Worm (Caenorhabditis elegans) whole organism, late embryonic: ENCODE measurements around the gene T25G12.3.

Experiments used
- K09A11.1 ChIP-seq: sonication (generic microtip); optimal IDR thresholded peaks from 2 replicates; lab custom pipeline; 2017; ENCODE audit warnings: antibody characterized with exemption, mild to moderate bottlenecking, missing genetic modification characterization, missing compliant biosample characterization; ENCODE audit not compliant: insufficient read depth
- ama-1 ChIP-seq: fragments of 150-350 bp; optimal IDR thresholded peaks from 2 replicates; lab custom pipeline; 2014
- dve-1 ChIP-seq: sonication (generic microtip); optimal IDR thresholded peaks from 2 replicates; lab custom pipeline; 2017; ENCODE audit warnings: antibody characterized with exemption, mild to moderate bottlenecking, missing genetic modification characterization, missing compliant biosample characterization
- elt-2 ChIP-seq: sonication (generic microtip); optimal IDR thresholded peaks from 2 replicates; lab custom pipeline; 2016; ENCODE audit warnings: missing genetic modification reagents, missing genetic modification characterization, missing compliant biosample characterization
- elt-4 ChIP-seq: sonication (generic microtip); optimal IDR thresholded peaks from 2 replicates; lab custom pipeline; 2016; ENCODE audit warnings: missing genetic modification characterization, missing compliant biosample characterization
- ets-4 ChIP-seq: sonication (generic microtip); optimal IDR thresholded peaks from 2 replicates; lab custom pipeline; 2016; ENCODE audit warnings: missing genetic modification characterization, missing compliant biosample characterization
- fax-1 ChIP-seq: sonication (generic microtip); optimal IDR thresholded peaks from 2 replicates; lab custom pipeline; 2016; ENCODE audit warnings: missing genotype, missing genetic modification characterization, missing compliant biosample characterization
- lin-11 ChIP-seq: fragments of 200-800 bp; sonication (Bioruptor generic); optimal IDR thresholded peaks from 2 replicates; lab custom pipeline; 2018; ENCODE audit warnings: mild to moderate bottlenecking, missing genetic modification characterization, missing compliant biosample characterization
- nhr-11 ChIP-seq: fragments of 150-350 bp; optimal IDR thresholded peaks from 2 replicates; lab custom pipeline; 2014; ENCODE audit warnings: missing biosample characterization, missing genetic modification characterization
- nhr-232 ChIP-seq: sonication (generic microtip); optimal IDR thresholded peaks from 2 replicates; lab custom pipeline; 2016; ENCODE audit warnings: missing genetic modification characterization, missing compliant biosample characterization
- pax-1 ChIP-seq: fragments of 150-350 bp; optimal IDR thresholded peaks from 2 replicates; lab custom pipeline; 2014; ENCODE audit warnings: missing biosample characterization, missing genetic modification characterization
- rnt-1 ChIP-seq: sonication (generic microtip); optimal IDR thresholded peaks from 2 replicates; lab custom pipeline; 2016; ENCODE audit warnings: missing genetic modification characterization, missing compliant biosample characterization
- unc-55 ChIP-seq: sonication (generic microtip); optimal IDR thresholded peaks from 2 replicates; lab custom pipeline; 2017; ENCODE audit warnings: missing biosample characterization, missing genetic modification reagents, missing genetic modification characterization

- no peak for TF ChIP-seq rnt-1 (tag; lab: Kevin White, UChicago)
- TF ChIP-seq ets-4 (tag; lab: Kevin White, UChicago) = no peak
- no peak for TF ChIP-seq unc-55 (GFP tag; lab: Kevin White, UChicago)
- TF ChIP-seq lin-11 (tag; lab: Kevin White, UChicago) = no peak
- no peak for TF ChIP-seq K09A11.1 (tag; lab: Kevin White, UChicago)
- TF ChIP-seq elt-4 (tag; lab: Kevin White, UChicago) = no peak
- no peak for TF ChIP-seq ama-1 (lab: Kevin White, UChicago)
- TF ChIP-seq fax-1 (tag; lab: Kevin White, UChicago) = no peak
- TF ChIP-seq nhr-11 (tag; lab: Kevin White, UChicago) = no peak
- TF ChIP-seq dve-1 = no peak
- TF ChIP-seq elt-2 (tag; lab: Kevin White, UChicago) = no peak
- no peak for TF ChIP-seq pax-1 (tag; lab: Kevin White, UChicago)
- TF ChIP-seq nhr-232 (tag; lab: Kevin White, UChicago) = no peak
These were observed 3.5 kb downstream of the T25G12.3 start for ce11 chrX:17234988-17235387.
